Worm (Caenorhabditis elegans) whole organism, late embryonic: ENCODE results near the gene fmo-1.

Source experiments
- C08G9.2 ChIP-seq: sonication (generic microtip); optimal IDR thresholded peaks from 2 replicates; lab custom pipeline; 2016; ENCODE audit warnings: mild to moderate bottlenecking, missing genetic modification characterization, moderate library complexity, missing compliant biosample characterization
- C38D4.7 ChIP-seq: fragments of 200-800 bp; sonication (Bioruptor generic); optimal IDR thresholded peaks from 2 replicates; lab custom pipeline; 2018; ENCODE audit warnings: mild to moderate bottlenecking, missing genetic modification characterization, moderate library complexity, missing compliant biosample characterization
- K02D7.2 ChIP-seq: sonication (generic microtip); optimal IDR thresholded peaks from 2 replicates; lab custom pipeline; 2017; ENCODE audit warnings: mild to moderate bottlenecking, missing genetic modification characterization, missing compliant biosample characterization
- K09A11.1 ChIP-seq: sonication (generic microtip); optimal IDR thresholded peaks from 2 replicates; lab custom pipeline; 2017; ENCODE audit warnings: antibody characterized with exemption, mild to moderate bottlenecking, missing genetic modification characterization, missing compliant biosample characterization; ENCODE audit not compliant: insufficient read depth
- T23F11.4 ChIP-seq: fragments of 200-800 bp; sonication (Bioruptor generic); optimal IDR thresholded peaks from 2 replicates; lab custom pipeline; 2018; ENCODE audit warnings: mild to moderate bottlenecking, missing genetic modification characterization, missing compliant biosample characterization
- ama-1 ChIP-seq: fragments of 150-350 bp; optimal IDR thresholded peaks from 2 replicates; lab custom pipeline; 2014
- ceh-14 ChIP-seq: sonication (generic microtip); optimal IDR thresholded peaks from 2 replicates; lab custom pipeline; 2016; ENCODE audit warnings: missing genotype, missing genetic modification characterization, missing compliant biosample characterization
- ceh-18 ChIP-seq: sonication (generic microtip); optimal IDR thresholded peaks from 2 replicates; lab custom pipeline; 2016; ENCODE audit warnings: missing genetic modification characterization, missing compliant biosample characterization
- ceh-22 ChIP-seq: sonication (generic microtip); optimal IDR thresholded peaks from 2 replicates; lab custom pipeline; 2017; ENCODE audit warnings: missing biosample characterization, missing genetic modification characterization
- ceh-30 ChIP-seq: fragments of 150-350 bp; optimal IDR thresholded peaks from 2 replicates; lab custom pipeline; 2014; ENCODE audit warnings: missing biosample characterization, missing genetic modification characterization
- ceh-31 ChIP-seq: sonication (generic microtip); optimal IDR thresholded peaks from 2 replicates; lab custom pipeline; 2016; ENCODE audit warnings: missing genetic modification characterization, missing compliant biosample characterization
- ceh-45 ChIP-seq: fragments of 200-800 bp; sonication (Bioruptor generic); IDR thresholded peaks from 2 replicates; pipeline ENCODE4 v1.3.6; 2022; ENCODE audit warnings: missing genetic modification reagents, missing genetic modification characterization, missing compliant biosample characterization
- ceh-6 ChIP-seq: fragments of 200-800 bp; sonication (Bioruptor generic); optimal IDR thresholded peaks from 2 replicates; lab custom pipeline; 2018; ENCODE audit warnings: mild to moderate bottlenecking, missing genetic modification characterization, missing compliant biosample characterization
- che-1 ChIP-seq: sonication (generic microtip); optimal IDR thresholded peaks from 2 replicates; lab custom pipeline; 2016; ENCODE audit warnings: mild to moderate bottlenecking, missing genetic modification characterization, missing compliant biosample characterization
- elt-2 ChIP-seq: sonication (generic microtip); optimal IDR thresholded peaks from 2 replicates; lab custom pipeline; 2016; ENCODE audit warnings: missing genetic modification reagents, missing genetic modification characterization, missing compliant biosample characterization
- ets-4 ChIP-seq: sonication (generic microtip); optimal IDR thresholded peaks from 2 replicates; lab custom pipeline; 2016; ENCODE audit warnings: missing genetic modification characterization, missing compliant biosample characterization
- fax-1 ChIP-seq: sonication (generic microtip); optimal IDR thresholded peaks from 2 replicates; lab custom pipeline; 2016; ENCODE audit warnings: missing genotype, missing genetic modification characterization, missing compliant biosample characterization
- fkh-10 ChIP-seq: fragments of 150-350 bp; optimal IDR thresholded peaks from 2 replicates; lab custom pipeline; 2014; ENCODE audit warnings: missing biosample characterization, missing genetic modification reagents, missing genetic modification characterization
- gmeb-2 ChIP-seq: sonication (generic microtip); optimal IDR thresholded peaks from 2 replicates; lab custom pipeline; 2016; ENCODE audit warnings: missing genetic modification characterization, inconsistent platforms, missing compliant biosample characterization
- hlh-30 ChIP-seq: sonication (generic microtip); optimal IDR thresholded peaks from 2 replicates; lab custom pipeline; 2017; ENCODE audit warnings: antibody characterized with exemption, missing genetic modification characterization, missing compliant biosample characterization; ENCODE audit not compliant: insufficient read depth
- hlh-6 ChIP-seq: sonication (generic microtip); optimal IDR thresholded peaks from 2 replicates; lab custom pipeline; 2016; ENCODE audit warnings: missing genotype, missing genetic modification characterization, missing compliant biosample characterization
- hlh-8 ChIP-seq: sonication (generic microtip); optimal IDR thresholded peaks from 2 replicates; lab custom pipeline; 2016; ENCODE audit warnings: missing genotype, missing genetic modification characterization, missing compliant biosample characterization
- lin-11 ChIP-seq: fragments of 200-800 bp; sonication (Bioruptor generic); optimal IDR thresholded peaks from 2 replicates; lab custom pipeline; 2018; ENCODE audit warnings: mild to moderate bottlenecking, missing genetic modification characterization, missing compliant biosample characterization
- nhr-11 ChIP-seq: fragments of 150-350 bp; optimal IDR thresholded peaks from 2 replicates; lab custom pipeline; 2014; ENCODE audit warnings: missing biosample characterization, missing genetic modification characterization
- npax-4 ChIP-seq: sonication (generic microtip); optimal IDR thresholded peaks from 2 replicates; lab custom pipeline; 2016; ENCODE audit warnings: missing genetic modification characterization, missing compliant biosample characterization
- odd-2 ChIP-seq: sonication (generic microtip); optimal IDR thresholded peaks from 2 replicates; lab custom pipeline; 2017; ENCODE audit warnings: antibody characterized with exemption, mild to moderate bottlenecking, missing genetic modification characterization, missing compliant biosample characterization
- pag-3 ChIP-seq: sonication (generic microtip); optimal IDR thresholded peaks from 2 replicates; lab custom pipeline; 2016; ENCODE audit warnings: missing compliant biosample characterization, missing genetic modification characterization, borderline replicate concordance
- pha-4 ChIP-seq: fragments of 150-350 bp; optimal IDR thresholded peaks from 2 replicates; lab custom pipeline; 2018; ENCODE audit warnings: missing biosample characterization, missing genetic modification reagents, missing genetic modification characterization
- pqm-1 ChIP-seq: sonication (generic microtip); optimal IDR thresholded peaks from 2 replicates; lab custom pipeline; 2016; ENCODE audit warnings: missing genetic modification characterization, missing compliant biosample characterization
- pros-1 ChIP-seq: fragments of 150-350 bp; optimal IDR thresholded peaks from 2 replicates; lab custom pipeline; 2014; ENCODE audit warnings: missing biosample characterization, missing genetic modification reagents, missing genetic modification characterization
- sdc-2 ChIP-seq: sonication (generic microtip); optimal IDR thresholded peaks from 2 replicates; lab custom pipeline; 2016; ENCODE audit warnings: missing genotype, missing genetic modification characterization, missing compliant biosample characterization
- sox-2 ChIP-seq: fragments of 200-800 bp; sonication (Bioruptor generic); IDR thresholded peaks from 2 replicates; pipeline ENCODE4 v1.3.6; 2022; ENCODE audit warnings: missing genetic modification reagents, missing genetic modification characterization, missing compliant biosample characterization
- syd-9 ChIP-seq: sonication (generic microtip); optimal IDR thresholded peaks from 2 replicates; lab custom pipeline; 2016; ENCODE audit warnings: mild to moderate bottlenecking, missing genetic modification characterization, moderate library complexity, missing compliant biosample characterization
- tbx-2 ChIP-seq: sonication (generic microtip); optimal IDR thresholded peaks from 2 replicates; lab custom pipeline; 2016; ENCODE audit warnings: missing genetic modification characterization, missing compliant biosample characterization
- unc-3 ChIP-seq, 2 experiments: fragments of 200-800 bp in 1 of 2; sonication (Bioruptor generic) in 1 of 2; sonication (generic microtip) in 1 of 2; conservative IDR thresholded peaks in 1 of 2; optimal IDR thresholded peaks in 1 of 2; 2 replicates each; pipeline versions ENCODE4 v1.3.6 to Lab custom; 2016 to 2022; ENCODE audit warnings: missing compliant biosample characterization in 2 of 2, missing genetic modification characterization in 2 of 2, missing genetic modification reagents in 1 of 2
- unc-55 ChIP-seq: sonication (generic microtip); optimal IDR thresholded peaks from 2 replicates; lab custom pipeline; 2017; ENCODE audit warnings: missing biosample characterization, missing genetic modification reagents, missing genetic modification characterization

Gene fmo-1

ce11 chrIV:10695203-10695602, 33.5 kb downstream of the fmo-1 start, which contains the start of gene R102.4:
Gene R102.4 (minus strand): TSS chrIV:10695303.
- TF ChIP-seq gmeb-2: no peak
- TF ChIP-seq fkh-10 (GFP tag; lab: Kevin White, UChicago): no peak
- no peak for TF ChIP-seq K02D7.2
- no peak for TF ChIP-seq ceh-30
- TF ChIP-seq hlh-8 (tag; lab: Kevin White, UChicago): no peak
- TF ChIP-seq ama-1: no peak
- TF ChIP-seq ets-4 (tag; lab: Kevin White, UChicago): no peak
- TF ChIP-seq ceh-14 (tag; lab: Kevin White, UChicago): no peak
- TF ChIP-seq che-1 (tag; lab: Kevin White, UChicago): no peak
- TF ChIP-seq fax-1: no peak
- TF ChIP-seq ceh-45 (GFP tag; lab: Robert Waterston, UW): no peak
- no peak for TF ChIP-seq odd-2 (tag; lab: Kevin White, UChicago)
- no peak for TF ChIP-seq C08G9.2 (tag; lab: Kevin White, UChicago)
- no peak for TF ChIP-seq C38D4.7 (GFP tag; lab: Kevin White, UChicago)
- no peak for TF ChIP-seq elt-2 (tag; lab: Kevin White, UChicago)
- no peak for TF ChIP-seq tbx-2
- TF ChIP-seq, all 69 proteins: peak for 0

ce11 chrIV:10697022-10697979, 35.6 kb downstream of the fmo-1 start, which contains the start of gene allo-1:
Gene allo-1 (minus strand): TSS chrIV:10697072.
- no peak for TF ChIP-seq hlh-6 (tag; lab: Kevin White, UChicago)
- TF ChIP-seq pqm-1 (tag; lab: Kevin White, UChicago): no peak
- TF ChIP-seq ets-4 (tag; lab: Kevin White, UChicago): no peak
- TF ChIP-seq pros-1: no peak
- TF ChIP-seq K09A11.1: no peak
- no peak for TF ChIP-seq ceh-6
- no peak for TF ChIP-seq ama-1
- TF ChIP-seq hlh-30 (tag; lab: Kevin White, UChicago): peak; percentile 79
- TF ChIP-seq pag-3: no peak
- peak; percentile 28 for TF ChIP-seq ceh-18 (tag; lab: Kevin White, UChicago)
- TF ChIP-seq pha-4 (tag; lab: Kevin White, UChicago): no peak
- TF ChIP-seq nhr-11 (tag; lab: Kevin White, UChicago): no peak
- no peak for TF ChIP-seq ceh-31
- no peak for TF ChIP-seq sdc-2 (tag; lab: Kevin White, UChicago)
- TF ChIP-seq unc-55 (GFP tag; lab: Kevin White, UChicago): peak; percentile 23
- no peak for TF ChIP-seq T23F11.4 (GFP tag; lab: Kevin White, UChicago)
- TF ChIP-seq lin-11 (tag; lab: Kevin White, UChicago): no peak
- TF ChIP-seq unc-3 (GFP tag; conservative IDR thresholded peaks at IDR 0.05; lab: Robert Waterston, UW): no peak
- no peak for TF ChIP-seq unc-3 (tag; optimal IDR thresholded peaks at IDR 0.05; lab: Kevin White, UChicago)
- TF ChIP-seq ceh-45 (GFP tag; lab: Robert Waterston, UW): no peak
- no peak for TF ChIP-seq sox-2 (GFP tag; lab: Robert Waterston, UW)

- TF ChIP-seq npax-4 (tag; lab: Kevin White, UChicago) (no peak), ceh-22 (tag; lab: Kevin White, UChicago) (no peak), che-1 (tag; lab: Kevin White, UChicago) (no peak), syd-9 (tag; lab: Kevin White, UChicago) (no peak)
Measured at ce11 chrIV:10698486-10698885, 36.8 kb downstream of the fmo-1 start.
